Fruit fly (Drosophila melanogaster): ENCODE data around the gene CG44385.

CG44385 gene

dm6 chrX:11141785-11142591 is 9.8 kb upstream of the CG44385 start, which contains the start of the genes CG15199 and CG15202:
Gene CG15199 (minus strand): TSS chrX:11141835.
Gene CG15202 (plus strand): TSS chrX:11142541.
- no peak for TF ChIP-seq svp (GFP tag)
- no peak for TF ChIP-seq CG8119 (GFP tag; IDR thresholded peaks at IDR 0.05)
- peak; percentile 68 for TF ChIP-seq Eip78C (GFP tag)
- peak; percentile 4 for TF ChIP-seq Met (GFP tag; optimal IDR thresholded peaks at IDR 0.05)

dm6 chrX:11140163-11140562 is 8.0 kb upstream of the CG44385 start, which contains the start of gene ssp7:
Gene ssp7 (minus strand): TSS chrX:11140263.
- TF ChIP-seq fd59A (GFP tag; optimal IDR thresholded peaks at IDR 0.05) (no peak), eg (GFP tag; IDR thresholded peaks at IDR 0.05) (no peak)

dm6 chrX:11137566-11138186 is 5.5 kb upstream of the CG44385 start, which contains the start of gene CDK2AP1:
Gene CDK2AP1 (plus strand): TSS chrX:11137859.
- no peak for TF ChIP-seq CG6854 (GFP tag; optimal IDR thresholded peaks at IDR 0.05)
- TF ChIP-seq CG10631 (GFP tag; optimal IDR thresholded peaks at IDR 0.05) = peak; percentile 12
- TF ChIP-seq Lpt (GFP tag; optimal IDR thresholded peaks at IDR 0.05) = no peak
- no peak for TF ChIP-seq CG6808 (GFP tag; optimal IDR thresholded peaks at IDR 0.05)
- no peak for TF ChIP-seq CG15336 (GFP tag; IDR thresholded peaks at IDR 0.05)
- no peak for TF ChIP-seq fd85E (GFP tag; optimal IDR thresholded peaks at IDR 0.05)
- no peak for TF ChIP-seq Ets96B (tag; optimal IDR thresholded peaks at IDR 0.05)
- TF ChIP-seq CG32006 (GFP tag; optimal IDR thresholded peaks at IDR 0.05) = peak; percentile 7
- peak; percentile 54 for TF ChIP-seq Sox14 (GFP tag; optimal IDR thresholded peaks at IDR 0.05)
- no peak for TF ChIP-seq Smox (GFP tag; optimal IDR thresholded peaks at IDR 0.05)
- no peak for TF ChIP-seq CG6792 (GFP tag; optimal IDR thresholded peaks at IDR 0.05)
- TF ChIP-seq CG3919 (GFP tag; optimal IDR thresholded peaks at IDR 0.05) = no peak
- no peak for TF ChIP-seq CG11762 (GFP tag; optimal IDR thresholded peaks at IDR 0.05; ENCODE audit: insufficient read depth)
- TF ChIP-seq ss (GFP tag; optimal IDR thresholded peaks at IDR 0.05) = no peak
- TF ChIP-seq CG11902 (GFP tag; optimal IDR thresholded peaks at IDR 0.05) = no peak
- peak; percentile 34 for TF ChIP-seq Hr39 (GFP tag; optimal IDR thresholded peaks at IDR 0.05)
- no peak for TF ChIP-seq topi (GFP tag; optimal IDR thresholded peaks at IDR 0.05)
- no peak for TF ChIP-seq Gug (GFP tag; IDR thresholded peaks at IDR 0.05)
- no peak for TF ChIP-seq acj6 (GFP tag; optimal IDR thresholded peaks at IDR 0.05)
- TF ChIP-seq CG8119 (GFP tag; IDR thresholded peaks at IDR 0.05) = no peak
- no peak for TF ChIP-seq spab (GFP tag; optimal IDR thresholded peaks at IDR 0.05)
- no peak for TF ChIP-seq Blimp-1 (GFP tag; optimal IDR thresholded peaks at IDR 0.05)
- TF ChIP-seq CG10669 (GFP tag; optimal IDR thresholded peaks at IDR 0.05) = no peak
- TF ChIP-seq CG6163 (GFP tag; IDR thresholded peaks at IDR 0.05) = no peak
- TF ChIP-seq vri (GFP tag; optimal IDR thresholded peaks at IDR 0.05) = peak; percentile 18
- TF ChIP-seq cyc (GFP tag; optimal IDR thresholded peaks at IDR 0.05) = peak; percentile 7
- TF ChIP-seq Sox102F (GFP tag; optimal IDR thresholded peaks at IDR 0.05) = no peak
- TF ChIP-seq Met (GFP tag; optimal IDR thresholded peaks at IDR 0.05) = no peak
- TF ChIP-seq esn (GFP tag; optimal IDR thresholded peaks at IDR 0.05) = no peak
- TF ChIP-seq Eip93F (GFP tag; optimal IDR thresholded peaks at IDR 0.05) = no peak
- no peak for TF ChIP-seq dac (GFP tag; optimal IDR thresholded peaks at IDR 0.05)
- no peak for TF ChIP-seq Ets21C (GFP tag; optimal IDR thresholded peaks at IDR 0.05)
- no peak for TF ChIP-seq Hr38 (GFP tag; optimal IDR thresholded peaks at IDR 0.05)
- no peak for TF ChIP-seq CG4318 (GFP tag; optimal IDR thresholded peaks at IDR 0.05)
- no peak for TF ChIP-seq CG6276 (GFP tag; optimal IDR thresholded peaks at IDR 0.05)
- TF ChIP-seq fkh (GFP tag; optimal IDR thresholded peaks at IDR 0.05) = peak; percentile 6
- TF ChIP-seq Eip75B (GFP tag; optimal IDR thresholded peaks at IDR 0.05) = no peak
- TF ChIP-seq CG31627 (GFP tag; optimal IDR thresholded peaks at IDR 0.05) = peak; percentile 36
- no peak for TF ChIP-seq CG7368 (GFP tag; optimal IDR thresholded peaks at IDR 0.05)
- TF ChIP-seq CG11294 (GFP tag; IDR thresholded peaks at IDR 0.05) = no peak
- peak; percentile 3 for TF ChIP-seq OdsH (GFP tag; optimal IDR thresholded peaks at IDR 0.05)
- peak; percentile 30 for TF ChIP-seq CG3032 (tag; optimal IDR thresholded peaks at IDR 0.05)
